Fruit fly (Drosophila melanogaster) whole organism, prepupa: ENCODE results near the gene Ssl2.

Experiments used
- Blimp-1 ChIP-seq: fragments of 200-800 bp; sonication (Bioruptor generic); optimal IDR thresholded peaks from 3 replicates; lab custom pipeline; 2017; ENCODE audit warnings: missing biosample characterization, missing genetic modification characterization, mild to moderate bottlenecking, moderate library complexity, missing genetic modification reagents
- CG10631 ChIP-seq: fragments of 200-800 bp; sonication (Bioruptor generic); optimal IDR thresholded peaks from 2 replicates; lab custom pipeline; 2016; ENCODE audit warnings: missing biosample characterization, missing genetic modification characterization
- CG10669 ChIP-seq: fragments of 200-800 bp; sonication (Bioruptor generic); optimal IDR thresholded peaks from 3 replicates; lab custom pipeline; 2018; ENCODE audit warnings: missing biosample characterization, mild to moderate bottlenecking, missing genetic modification characterization, moderate library complexity
- CG11294 ChIP-seq: fragments of 200-800 bp; sonication (Bioruptor generic); IDR thresholded peaks from 2 replicates; pipeline ENCODE4 v1.3.6; 2022; ENCODE audit warnings: missing biosample characterization, missing genetic modification characterization
- CG11762 ChIP-seq: fragments of 200-800 bp; sonication (Bioruptor generic); optimal IDR thresholded peaks from 3 replicates; lab custom pipeline; 2016; ENCODE audit warnings: missing biosample characterization, missing genetic modification characterization; ENCODE audit not compliant: insufficient read depth
- CG11902 ChIP-seq: fragments of 200-800 bp; sonication (Bioruptor generic); optimal IDR thresholded peaks from 3 replicates; lab custom pipeline; 2016; ENCODE audit warnings: missing biosample characterization, missing genetic modification characterization
- CG15336 ChIP-seq: fragments of 200-800 bp; sonication (Bioruptor generic); IDR thresholded peaks from 2 replicates; pipeline ENCODE4 v1.3.6; 2022; ENCODE audit warnings: missing biosample characterization, missing genetic modification characterization
- CG1621 ChIP-seq: fragments of 200-800 bp; sonication (Bioruptor generic); optimal IDR thresholded peaks from 3 replicates; lab custom pipeline; 2018; ENCODE audit warnings: missing biosample characterization, mild to moderate bottlenecking, missing genetic modification characterization
- CG16779 ChIP-seq: fragments of 200-800 bp; sonication (Bioruptor generic); optimal IDR thresholded peaks from 3 replicates; lab custom pipeline; 2017; ENCODE audit warnings: missing biosample characterization, mild to moderate bottlenecking, missing genetic modification characterization
- CG3032 ChIP-seq: fragments of 200-800 bp; optimal IDR thresholded peaks from 2 replicates; lab custom pipeline; 2019; ENCODE audit warnings: missing biosample characterization, mild to moderate bottlenecking, missing genetic modification characterization, moderate library complexity
- CG31627 ChIP-seq: fragments of 200-800 bp; sonication (Bioruptor generic); optimal IDR thresholded peaks from 3 replicates; lab custom pipeline; 2016; ENCODE audit warnings: missing biosample characterization, missing genetic modification characterization
- CG32006 ChIP-seq: fragments of 200-800 bp; sonication (Bioruptor generic); optimal IDR thresholded peaks from 3 replicates; lab custom pipeline; 2017; ENCODE audit warnings: missing biosample characterization, mild to moderate bottlenecking, missing genetic modification characterization
- CG34406 ChIP-seq: fragments of 200-800 bp; sonication (Bioruptor generic); optimal IDR thresholded peaks from 3 replicates; lab custom pipeline; 2016; ENCODE audit warnings: missing biosample characterization, missing genetic modification characterization
- CG3919 ChIP-seq: fragments of 200-800 bp; sonication (Bioruptor generic); optimal IDR thresholded peaks from 3 replicates; lab custom pipeline; 2016; ENCODE audit warnings: missing biosample characterization, missing genetic modification characterization
- CG4318 ChIP-seq: fragments of 200-800 bp; sonication (Bioruptor generic); optimal IDR thresholded peaks from 3 replicates; lab custom pipeline; 2017; ENCODE audit warnings: missing biosample characterization, mild to moderate bottlenecking, missing genetic modification characterization
- CG6163 ChIP-seq: fragments of 200-800 bp; sonication (Bioruptor generic); IDR thresholded peaks from 3 replicates; pipeline ENCODE4 v1.3.6; 2022; ENCODE audit warnings: missing biosample characterization, missing genetic modification characterization
- CG6276 ChIP-seq: fragments of 200-800 bp; sonication (Bioruptor generic); optimal IDR thresholded peaks from 2 replicates; lab custom pipeline; 2017; ENCODE audit warnings: missing biosample characterization, mild to moderate bottlenecking, missing genetic modification characterization
- CG6808 ChIP-seq: fragments of 200-800 bp; sonication (Bioruptor generic); optimal IDR thresholded peaks from 3 replicates; lab custom pipeline; 2017; ENCODE audit warnings: missing biosample characterization, missing genetic modification characterization, mild to moderate bottlenecking, moderate library complexity, missing genetic modification reagents
- CG8119 ChIP-seq: fragments of 200-800 bp; sonication (Bioruptor generic); IDR thresholded peaks from 3 replicates; pipeline ENCODE4 v1.3.6; 2022; ENCODE audit warnings: missing biosample characterization, missing genetic modification characterization
- CG8632 ChIP-seq: fragments of 200-800 bp; sonication (Bioruptor generic); optimal IDR thresholded peaks from 3 replicates; lab custom pipeline; 2016; ENCODE audit warnings: missing biosample characterization, missing genetic modification characterization
- CG9139 ChIP-seq: fragments of 200-800 bp; sonication (Bioruptor generic); optimal IDR thresholded peaks from 3 replicates; lab custom pipeline; 2017; ENCODE audit warnings: missing biosample characterization, mild to moderate bottlenecking, missing genetic modification characterization
- Eip75B ChIP-seq: fragments of 200-800 bp; sonication (Bioruptor generic); optimal IDR thresholded peaks from 3 replicates; lab custom pipeline; 2016; ENCODE audit warnings: missing biosample characterization, missing genetic modification characterization
- Eip78C ChIP-seq: fragments of 200-800 bp; sonication (Bioruptor generic); peaks from one replicate; lab custom pipeline; 2016; ENCODE audit warnings: missing biosample characterization, missing genetic modification characterization
- Ets21C ChIP-seq: fragments of 200-800 bp; sonication (Bioruptor generic); optimal IDR thresholded peaks from 3 replicates; lab custom pipeline; 2016; ENCODE audit warnings: missing biosample characterization, missing genetic modification characterization
- Ets96B ChIP-seq: fragments of 200-800 bp; optimal IDR thresholded peaks from 2 replicates; lab custom pipeline; 2019; ENCODE audit warnings: missing biosample characterization, mild to moderate bottlenecking, missing genetic modification characterization, moderate library complexity
- Gug ChIP-seq: fragments of 200-800 bp; sonication (Bioruptor generic); IDR thresholded peaks from 2 replicates; pipeline ENCODE4 v1.3.6; 2022; ENCODE audit warnings: missing biosample characterization, missing genetic modification characterization
- Hr38 ChIP-seq: sonication (Bioruptor generic); optimal IDR thresholded peaks from 2 replicates; lab custom pipeline; 2016; ENCODE audit warnings: missing biosample characterization, missing genetic modification characterization
- Hr39 ChIP-seq: fragments of 200-800 bp; sonication (Bioruptor generic); optimal IDR thresholded peaks from 2 replicates; lab custom pipeline; 2016; ENCODE audit warnings: missing biosample characterization, missing genetic modification characterization
- Lpt ChIP-seq: fragments of 200-800 bp; sonication (Bioruptor generic); optimal IDR thresholded peaks from 3 replicates; lab custom pipeline; 2016; ENCODE audit warnings: missing biosample characterization, missing genetic modification characterization
- Met ChIP-seq: fragments of 200-800 bp; sonication (Bioruptor generic); optimal IDR thresholded peaks from 3 replicates; lab custom pipeline; 2016; ENCODE audit warnings: missing biosample characterization, missing genetic modification characterization
- OdsH ChIP-seq: fragments of 200-800 bp; sonication (Bioruptor generic); optimal IDR thresholded peaks from 3 replicates; lab custom pipeline; 2016; ENCODE audit warnings: missing biosample characterization, missing genetic modification characterization
- Smox ChIP-seq: fragments of 200-800 bp; sonication (Bioruptor generic); optimal IDR thresholded peaks from 3 replicates; lab custom pipeline; 2016; ENCODE audit warnings: missing biosample characterization, missing genetic modification characterization
- Sox14 ChIP-seq: fragments of 200-800 bp; sonication (Bioruptor generic); optimal IDR thresholded peaks from 3 replicates; lab custom pipeline; 2016; ENCODE audit warnings: missing biosample characterization, missing genetic modification characterization
- Sox15 ChIP-seq: fragments of 200-800 bp; sonication (Bioruptor generic); optimal IDR thresholded peaks from 3 replicates; lab custom pipeline; 2016; ENCODE audit warnings: missing biosample characterization, missing genetic modification characterization
- achi ChIP-seq: fragments of 200-800 bp; sonication (Bioruptor generic); optimal IDR thresholded peaks from 3 replicates; lab custom pipeline; 2016; ENCODE audit warnings: missing biosample characterization, missing genetic modification characterization
- acj6 ChIP-seq: fragments of 200-800 bp; sonication (Bioruptor generic); optimal IDR thresholded peaks from 3 replicates; lab custom pipeline; 2016; ENCODE audit warnings: missing biosample characterization, missing genetic modification characterization
- dac ChIP-seq: fragments of 200-800 bp; sonication (Bioruptor generic); optimal IDR thresholded peaks from 2 replicates; lab custom pipeline; 2017; ENCODE audit warnings: missing biosample characterization, mild to moderate bottlenecking, missing genetic modification characterization
- dsx ChIP-seq: fragments of 200-800 bp; optimal IDR thresholded peaks from 3 replicates; lab custom pipeline; 2019; ENCODE audit warnings: missing biosample characterization, mild to moderate bottlenecking, missing genetic modification characterization, moderate library complexity; ENCODE audit not compliant: poor library complexity, severe bottlenecking
- eg ChIP-seq: fragments of 200-800 bp; sonication (Bioruptor generic); IDR thresholded peaks from 3 replicates; pipeline ENCODE4 v1.3.6; 2022; ENCODE audit warnings: missing biosample characterization, missing genetic modification characterization
- esn ChIP-seq: fragments of 200-800 bp; sonication (Bioruptor generic); optimal IDR thresholded peaks from 2 replicates; lab custom pipeline; 2016; ENCODE audit warnings: missing biosample characterization, mild to moderate bottlenecking, missing genetic modification characterization, moderate library complexity
- fd59A ChIP-seq: fragments of 200-800 bp; sonication (Bioruptor generic); optimal IDR thresholded peaks from 2 replicates; lab custom pipeline; 2017; ENCODE audit warnings: missing biosample characterization, mild to moderate bottlenecking, missing genetic modification characterization, missing genetic modification reagents
- fd85E ChIP-seq: fragments of 200-800 bp; sonication (Bioruptor generic); optimal IDR thresholded peaks from 3 replicates; lab custom pipeline; 2016; ENCODE audit warnings: missing biosample characterization, missing genetic modification characterization
- lz ChIP-seq: fragments of 200-800 bp; sonication (Bioruptor generic); optimal IDR thresholded peaks from 3 replicates; lab custom pipeline; 2016; ENCODE audit warnings: missing biosample characterization, missing genetic modification characterization
- net ChIP-seq: fragments of 200-800 bp; sonication (Bioruptor generic); optimal IDR thresholded peaks from 3 replicates; lab custom pipeline; 2016; ENCODE audit warnings: missing biosample characterization, missing genetic modification characterization
- pdm3 ChIP-seq: fragments of 200-800 bp; sonication (Bioruptor generic); optimal IDR thresholded peaks from 3 replicates; lab custom pipeline; 2016; ENCODE audit warnings: missing biosample characterization, missing genetic modification characterization
- salr ChIP-seq, 2 experiments: fragments of 200-800 bp; sonication (Bioruptor generic); optimal IDR thresholded peaks; 3 replicates each; lab custom pipeline; 2016 to 2018; ENCODE audit warnings: missing biosample characterization in 2 of 2, missing genetic modification characterization in 2 of 2, mild to moderate bottlenecking in 1 of 2
- spab ChIP-seq: fragments of 200-800 bp; sonication (Bioruptor generic); optimal IDR thresholded peaks from 2 replicates; lab custom pipeline; 2017; ENCODE audit warnings: missing biosample characterization, mild to moderate bottlenecking, missing genetic modification characterization, missing genetic modification reagents
- ss ChIP-seq, 2 experiments: fragments of 200-800 bp; sonication (Bioruptor generic); optimal IDR thresholded peaks; 2 replicates in 1 of 2; 3 replicates in 1 of 2; lab custom pipeline; 2017 to 2018; ENCODE audit warnings: mild to moderate bottlenecking in 2 of 2, missing biosample characterization in 2 of 2, missing genetic modification characterization in 2 of 2, moderate library complexity in 1 of 2
- topi ChIP-seq: fragments of 200-800 bp; sonication (Bioruptor generic); optimal IDR thresholded peaks from 3 replicates; lab custom pipeline; 2016; ENCODE audit warnings: missing biosample characterization, missing genetic modification characterization

Gene Ssl2

DNA sequence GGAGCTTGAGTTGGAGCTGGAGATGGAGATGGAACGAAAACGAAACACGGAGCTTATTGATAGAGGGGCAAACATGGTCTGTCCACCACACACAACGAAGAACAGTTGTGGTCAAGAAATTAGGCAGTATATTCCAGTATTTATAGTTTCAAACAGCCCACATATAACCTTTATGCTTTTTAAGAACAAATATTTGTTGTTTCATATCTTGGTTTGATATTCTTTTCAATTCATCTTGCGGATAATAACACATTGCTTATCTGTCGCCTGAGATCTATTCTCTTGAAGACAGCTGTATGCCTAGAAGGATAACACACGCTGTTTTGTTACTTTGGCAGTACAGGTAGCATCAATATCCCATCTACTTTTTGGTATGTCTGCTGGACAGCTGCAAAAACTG, 40.4 kb upstream of the Ssl2 start:
- no peak for TF ChIP-seq lz
- no peak for TF ChIP-seq CG16779 (tag; lab: Kevin White, UChicago)
- peak; percentile 5 for TF ChIP-seq CG10631 (GFP tag; lab: Kevin White, UChicago)
- no peak for TF ChIP-seq esn
- TF ChIP-seq CG1621 (tag; lab: Kevin White, UChicago): no peak
- no peak for TF ChIP-seq Blimp-1 (GFP tag; lab: Kevin White, UChicago)
- no peak for TF ChIP-seq CG4318 (GFP tag; lab: Kevin White, UChicago)
- no peak for TF ChIP-seq fd85E (GFP tag; lab: Kevin White, UChicago)
- no peak for TF ChIP-seq Sox15 (GFP tag; lab: Kevin White, UChicago)
- TF ChIP-seq topi: no peak
- TF ChIP-seq eg (GFP tag; lab: Robert Waterston, UW): no peak
- no peak for TF ChIP-seq CG6276 (GFP tag; lab: Kevin White, UChicago)
- peak; percentile 52 for TF ChIP-seq Ets96B (tag; lab: Kevin White, UChicago)
- TF ChIP-seq Hr39 (GFP tag; lab: Kevin White, UChicago): no peak
- TF ChIP-seq CG3919: peak; percentile 34
- 0 out of 3 replicates have a peak, but pooled peaks have one; percentile 27 for TF ChIP-seq CG8119
- no peak for TF ChIP-seq CG9139 (GFP tag; lab: Kevin White, UChicago)
- no peak for TF ChIP-seq net (GFP tag; lab: Kevin White, UChicago)
- TF ChIP-seq CG15336 (GFP tag; lab: Robert Waterston, UW): 0 out of 2 replicates have a peak, but pooled peaks have one; percentile 8
- TF ChIP-seq CG32006 (GFP tag; lab: Kevin White, UChicago): peak; percentile 19
- no peak for TF ChIP-seq CG11902 (GFP tag; lab: Kevin White, UChicago)
- TF ChIP-seq Eip75B (GFP tag; lab: Kevin White, UChicago): peak; percentile 21
- TF ChIP-seq CG10669: peak; percentile 24
- TF ChIP-seq CG6808 (GFP tag; lab: Kevin White, UChicago): peak; percentile 14
- no peak for TF ChIP-seq Ets21C
- TF ChIP-seq ss (GFP tag; optimal IDR thresholded peaks at IDR 0.05; lab: Kevin White, UChicago): peak in 1 of 2 experiments; percentile 17
- no peak for TF ChIP-seq Hr38 (GFP tag; lab: Kevin White, UChicago)
- peak; percentile 12 for TF ChIP-seq achi
- no peak for TF ChIP-seq Gug (GFP tag; lab: Robert Waterston, UW)
- TF ChIP-seq Eip78C (GFP tag; lab: Kevin White, UChicago): peak; percentile 65
- no peak for TF ChIP-seq Met (GFP tag; lab: Kevin White, UChicago)
- TF ChIP-seq CG6163 (GFP tag; lab: Robert Waterston, UW): peak; percentile 63; the same call in 2 of the 3 replicates
- no peak for TF ChIP-seq acj6 (GFP tag; lab: Kevin White, UChicago)
- TF ChIP-seq CG11294 (GFP tag; lab: Robert Waterston, UW): no peak
- TF ChIP-seq pdm3 (GFP tag; lab: Kevin White, UChicago): no peak
- no peak for TF ChIP-seq Smox (GFP tag; lab: Kevin White, UChicago)
- TF ChIP-seq Sox14 (GFP tag; lab: Kevin White, UChicago): peak; percentile 40
- no peak for TF ChIP-seq CG11762 (GFP tag; lab: Kevin White, UChicago)
- TF ChIP-seq CG8632: no peak
- TF ChIP-seq dsx: peak; percentile 35
- TF ChIP-seq CG34406 (GFP tag; lab: Kevin White, UChicago): no peak
- peak; percentile 52 for TF ChIP-seq Lpt
- TF ChIP-seq CG3032: peak; percentile 43
- no peak for TF ChIP-seq CG31627 (GFP tag; lab: Kevin White, UChicago)
- no peak for TF ChIP-seq dac (GFP tag; lab: Kevin White, UChicago)
- TF ChIP-seq salr (GFP tag; optimal IDR thresholded peaks at IDR 0.05; lab: Kevin White, UChicago): no peak
- TF ChIP-seq fd59A: no peak
- peak; percentile 22 for TF ChIP-seq OdsH
- no peak for TF ChIP-seq spab (GFP tag; lab: Kevin White, UChicago)
